Comparison of ENCODE assay signal across 2 worm cellular contexts in the genomic region with DNA sequence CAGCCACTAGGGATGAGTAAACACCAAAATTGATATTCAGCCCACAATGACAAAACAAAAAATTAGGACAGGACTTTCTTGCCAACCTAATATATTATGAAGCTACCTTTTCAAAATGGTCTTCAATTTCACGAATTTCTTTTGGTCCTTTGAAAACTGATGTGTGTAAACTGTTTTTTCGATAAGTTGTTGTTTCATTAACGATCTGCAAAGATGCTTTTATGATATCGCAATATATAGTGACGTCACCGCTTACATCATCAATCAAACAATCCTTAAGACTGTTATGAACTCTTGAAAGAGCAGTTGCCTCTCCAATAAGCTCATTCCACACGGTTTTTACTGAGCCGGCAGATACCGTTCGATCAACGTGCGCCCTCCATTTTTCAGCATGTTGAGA.
A peak's percentile ranks its signal among the peaks of the same experiment; 100 is the strongest.
TF ChIP-seq lines count a peak whose summit lies in the region.

No protein-coding gene starts in this region.

TF ChIP-seq in whole organism, L4 larva, 104 proteins besides CTCF, POLR2A, EP300 and RAD21:
- TF ChIP-seq aha-1 (tag; lab: Kevin White, UChicago): peak; percentile 83
- TF ChIP-seq D1046.2 (GFP tag; IDR thresholded peaks at IDR 0.05; lab: Robert Waterston, UW): no peak
- TF ChIP-seq spr-1 (tag; optimal IDR thresholded peaks at IDR 0.05; lab: Kevin White, UChicago): no peak
TF ChIP-seq in whole organism, L4 larva: peak in this region for 1.

TF ChIP-seq in whole organism, mixed stage, embryonic, 35 proteins besides CTCF, POLR2A, EP300 and RAD21:
- TF ChIP-seq nhr-76 (tag; optimal IDR thresholded peaks at IDR 0.05; lab: Kevin White, UChicago) (no peak), zip-8 (tag; optimal IDR thresholded peaks at IDR 0.05; lab: Kevin White, UChicago) (peak; percentile 74)
